Fruit fly (Drosophila melanogaster) whole organism, pupa: ENCODE results near the gene Gk2.

Source experiments
- CG10348 ChIP-seq: fragments of 200-800 bp; sonication (Bioruptor generic); IDR thresholded peaks from 2 replicates; pipeline ENCODE4 v1.3.6; 2022; ENCODE audit warnings: missing biosample characterization, missing genetic modification characterization
- CG14655 ChIP-seq: fragments of 200-800 bp; sonication (Bioruptor generic); optimal IDR thresholded peaks from 3 replicates; lab custom pipeline; 2017; ENCODE audit warnings: mild to moderate bottlenecking, missing biosample characterization, missing genetic modification reagents, missing genetic modification characterization
- CG15710 ChIP-seq: fragments of 200-800 bp; sonication (Bioruptor generic); optimal IDR thresholded peaks from 2 replicates; lab custom pipeline; 2018; ENCODE audit warnings: missing biosample characterization, mild to moderate bottlenecking, missing genetic modification characterization, moderate library complexity
- CG17806 ChIP-seq: fragments of 200-800 bp; sonication (Bioruptor generic); optimal IDR thresholded peaks from 2 replicates; lab custom pipeline; 2018; ENCODE audit warnings: missing biosample characterization, mild to moderate bottlenecking, missing genetic modification characterization, moderate library complexity
- CG34367 ChIP-seq: fragments of 200-800 bp; sonication (Bioruptor generic); optimal IDR thresholded peaks from 2 replicates; lab custom pipeline; 2018; ENCODE audit warnings: missing biosample characterization, mild to moderate bottlenecking, missing genetic modification characterization
- CG4496 ChIP-seq: fragments of 200-800 bp; sonication (Bioruptor generic); IDR thresholded peaks from 3 replicates; pipeline ENCODE4 v1.3.6; 2022; ENCODE audit warnings: missing biosample characterization, missing genetic modification characterization
- CG8301 ChIP-seq: fragments of 200-800 bp; sonication (Bioruptor generic); optimal IDR thresholded peaks from 2 replicates; lab custom pipeline; 2018; ENCODE audit warnings: missing biosample characterization, mild to moderate bottlenecking, missing genetic modification characterization
- CG9948 ChIP-seq: fragments of 200-800 bp; sonication (Bioruptor generic); optimal IDR thresholded peaks from 2 replicates; lab custom pipeline; 2018; ENCODE audit warnings: missing biosample characterization, mild to moderate bottlenecking, missing genetic modification characterization, moderate library complexity
- EcR ChIP-seq: fragments of 200-800 bp; sonication (Bioruptor generic); optimal IDR thresholded peaks from 3 replicates; lab custom pipeline; 2019; ENCODE audit warnings: missing biosample characterization, missing genetic modification characterization, mild to moderate bottlenecking, moderate library complexity, missing genetic modification reagents
- Ets98B ChIP-seq: fragments of 200-800 bp; sonication (Bioruptor generic); IDR thresholded peaks from 2 replicates; pipeline ENCODE4 v1.3.6; 2022; ENCODE audit warnings: missing biosample characterization, missing genetic modification characterization
- Pif1A ChIP-seq: fragments of 200-800 bp; sonication (Bioruptor generic); optimal IDR thresholded peaks from 3 replicates; lab custom pipeline; 2016; ENCODE audit warnings: missing biosample characterization, missing genetic modification characterization
- Pif1B ChIP-seq: fragments of 200-800 bp; sonication (Bioruptor generic); optimal IDR thresholded peaks from 3 replicates; lab custom pipeline; 2016; ENCODE audit warnings: missing biosample characterization, missing genetic modification characterization
- Snoo ChIP-seq: fragments of 200-800 bp; sonication (Bioruptor generic); optimal IDR thresholded peaks from 3 replicates; lab custom pipeline; 2017; ENCODE audit warnings: missing biosample characterization, mild to moderate bottlenecking, missing genetic modification characterization, inconsistent platforms
- rn ChIP-seq: fragments of 200-800 bp; sonication (Bioruptor generic); IDR thresholded peaks from 2 replicates; pipeline ENCODE4 v1.3.6; 2022; ENCODE audit warnings: missing biosample characterization, missing genetic modification characterization

DNA sequence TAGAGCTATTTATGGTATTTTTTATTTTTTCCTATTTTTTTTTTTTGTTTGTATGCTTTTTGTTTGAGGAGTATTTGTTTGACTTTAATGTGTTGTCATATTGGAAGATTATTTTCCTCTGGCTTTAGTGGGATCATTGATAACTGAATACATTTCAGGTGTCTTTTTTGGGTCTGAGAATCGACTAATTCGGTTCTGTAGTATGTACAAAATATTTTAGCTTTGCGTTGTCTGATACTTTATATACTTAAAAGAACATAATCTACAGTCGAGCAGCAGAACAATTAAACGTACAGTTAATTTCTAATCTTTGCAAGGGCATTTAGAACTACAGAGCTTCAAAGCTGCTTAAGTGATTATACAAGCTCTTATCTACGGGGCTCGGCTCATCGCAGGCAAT, 15.2 kb upstream of the Gk2 start, which contains the start of gene CG18171:
- TF ChIP-seq CG10348 (no peak), CG17806 (no peak), Pif1B (GFP tag; lab: Kevin White, UChicago) (no peak), CG15710 (tag; lab: Kevin White, UChicago) (no peak), Snoo (tag; lab: Kevin White, UChicago) (no peak), Pif1A (no peak), rn (GFP tag; lab: Robert Waterston, UW) (no peak), CG14655 (GFP tag; lab: Kevin White, UChicago) (no peak), Ets98B (GFP tag; lab: Robert Waterston, UW) (no peak), CG9948 (no peak), CG34367 (no peak), CG8301 (tag; lab: Kevin White, UChicago) (no peak), EcR (GFP tag; lab: Kevin White, UChicago) (no peak), CG4496 (GFP tag; lab: Robert Waterston, UW) (no peak)
